Fruit fly (Drosophila melanogaster): ENCODE measurements around the gene Mzt1.

The Mzt1 gene

dm6 chr3L:2417399-2418040 lies 28.5 kb downstream of the Mzt1 start:
- TF ChIP-seq Sin3A (optimal IDR thresholded peaks at IDR 0.05) (no peak), ttk (optimal IDR thresholded peaks at IDR 0.05) (no peak), Myc (optimal IDR thresholded peaks at IDR 0.05) (no peak), psq (optimal IDR thresholded peaks at IDR 0.05) (no peak), h (optimal IDR thresholded peaks at IDR 0.05) (no peak), insv (optimal IDR thresholded peaks at IDR 0.05) (no peak)

dm6 chr3L:2418769-2419168 lies 29.7 kb downstream of the Mzt1 start:
- TF ChIP-seq Sin3A (optimal IDR thresholded peaks at IDR 0.05) (no peak), ttk (optimal IDR thresholded peaks at IDR 0.05) (no peak), h (optimal IDR thresholded peaks at IDR 0.05) (no peak), Myc (optimal IDR thresholded peaks at IDR 0.05) (no peak), insv (optimal IDR thresholded peaks at IDR 0.05) (no peak), psq (optimal IDR thresholded peaks at IDR 0.05) (no peak)

dm6 chr3L:2421138-2421537 lies 32.1 kb downstream of the Mzt1 start:
- TF ChIP-seq Sin3A (optimal IDR thresholded peaks at IDR 0.05) (no peak), Myc (optimal IDR thresholded peaks at IDR 0.05) (no peak), ttk (optimal IDR thresholded peaks at IDR 0.05) (no peak), insv (optimal IDR thresholded peaks at IDR 0.05) (no peak), h (optimal IDR thresholded peaks at IDR 0.05) (no peak), psq (optimal IDR thresholded peaks at IDR 0.05) (no peak)

- TF ChIP-seq insv (optimal IDR thresholded peaks at IDR 0.05) (no peak), h (optimal IDR thresholded peaks at IDR 0.05) (no peak), Myc (optimal IDR thresholded peaks at IDR 0.05) (no peak), Sin3A (optimal IDR thresholded peaks at IDR 0.05) (no peak), ttk (optimal IDR thresholded peaks at IDR 0.05) (no peak), psq (optimal IDR thresholded peaks at IDR 0.05) (no peak)
Measured at dm6 chr3L:2422763-2423162, 33.7 kb downstream of the Mzt1 start.

dm6 chr3L:2423572-2423971 lies 34.5 kb downstream of the Mzt1 start:
- TF ChIP-seq Sin3A (optimal IDR thresholded peaks at IDR 0.05) (no peak), ttk (optimal IDR thresholded peaks at IDR 0.05) (no peak), insv (optimal IDR thresholded peaks at IDR 0.05) (no peak), h (optimal IDR thresholded peaks at IDR 0.05) (no peak), psq (optimal IDR thresholded peaks at IDR 0.05) (no peak), Myc (optimal IDR thresholded peaks at IDR 0.05) (no peak)

- TF ChIP-seq h (optimal IDR thresholded peaks at IDR 0.05) (no peak), psq (optimal IDR thresholded peaks at IDR 0.05) (no peak), insv (optimal IDR thresholded peaks at IDR 0.05) (no peak), ttk (optimal IDR thresholded peaks at IDR 0.05) (no peak), Myc (optimal IDR thresholded peaks at IDR 0.05) (no peak), Sin3A (optimal IDR thresholded peaks at IDR 0.05) (no peak)
Measured at dm6 chr3L:2424094-2424493, 35.0 kb downstream of the Mzt1 start.

dm6 chr3L:2425687-2426086 lies 36.6 kb downstream of the Mzt1 start:
- TF ChIP-seq Sin3A (optimal IDR thresholded peaks at IDR 0.05) (no peak), ttk (optimal IDR thresholded peaks at IDR 0.05) (no peak), insv (optimal IDR thresholded peaks at IDR 0.05) (no peak), h (optimal IDR thresholded peaks at IDR 0.05) (no peak), Myc (optimal IDR thresholded peaks at IDR 0.05) (no peak), psq (optimal IDR thresholded peaks at IDR 0.05) (no peak)

- TF ChIP-seq insv (optimal IDR thresholded peaks at IDR 0.05) = no peak
- TF ChIP-seq h (optimal IDR thresholded peaks at IDR 0.05) = no peak
- no peak for TF ChIP-seq Myc (optimal IDR thresholded peaks at IDR 0.05)
- TF ChIP-seq psq (optimal IDR thresholded peaks at IDR 0.05) = no peak
- no peak for TF ChIP-seq Sin3A (optimal IDR thresholded peaks at IDR 0.05)
- no peak for TF ChIP-seq ttk (optimal IDR thresholded peaks at IDR 0.05)
Measured at dm6 chr3L:2426407-2426951, 37.4 kb downstream of the Mzt1 start.

- no peak for TF ChIP-seq insv (optimal IDR thresholded peaks at IDR 0.05)
- no peak for TF ChIP-seq Sin3A (optimal IDR thresholded peaks at IDR 0.05)
- no peak for TF ChIP-seq Myc (optimal IDR thresholded peaks at IDR 0.05)
- TF ChIP-seq ttk (optimal IDR thresholded peaks at IDR 0.05) = no peak
- no peak for TF ChIP-seq h (optimal IDR thresholded peaks at IDR 0.05)
- TF ChIP-seq psq (optimal IDR thresholded peaks at IDR 0.05) = no peak
Measured at dm6 chr3L:2427151-2427550, 38.1 kb downstream of the Mzt1 start.

- no peak for TF ChIP-seq psq (optimal IDR thresholded peaks at IDR 0.05)
- no peak for TF ChIP-seq insv (optimal IDR thresholded peaks at IDR 0.05)
- no peak for TF ChIP-seq Sin3A (optimal IDR thresholded peaks at IDR 0.05)
Measured at dm6 chr3L:2428488-2429302, 39.6 kb downstream of the Mzt1 start.

dm6 chr3L:2431340-2431739 lies 42.3 kb downstream of the Mzt1 start:
- TF ChIP-seq Sin3A (optimal IDR thresholded peaks at IDR 0.05) (no peak), psq (optimal IDR thresholded peaks at IDR 0.05) (no peak), ttk (optimal IDR thresholded peaks at IDR 0.05) (no peak), Myc (optimal IDR thresholded peaks at IDR 0.05) (no peak), h (optimal IDR thresholded peaks at IDR 0.05) (no peak), insv (optimal IDR thresholded peaks at IDR 0.05) (no peak)

dm6 chr3L:2433358-2433757 lies 44.3 kb downstream of the Mzt1 start:
- TF ChIP-seq ttk (optimal IDR thresholded peaks at IDR 0.05) = no peak

All from Kc167 (cell line).